Fruit fly (Drosophila melanogaster) Kc167 (cell line): ENCODE results near the gene Tbcc.

Experiments used
- Myc ChIP-seq: fragments of >200 bp; optimal IDR thresholded peaks from 2 replicates; lab custom pipeline; 2017; ENCODE audit warnings: missing external identifiers
- Sin3A ChIP-seq: fragments of >200 bp; optimal IDR thresholded peaks from 2 replicates; lab custom pipeline; 2018; ENCODE audit warnings: missing external identifiers
- h ChIP-seq: fragments of >200 bp; optimal IDR thresholded peaks from 3 replicates; lab custom pipeline; 2018; ENCODE audit warnings: missing external identifiers

- TF ChIP-seq Myc (lab: Kevin White, UChicago) (no peak), h (lab: Kevin White, UChicago) (no peak), Sin3A (lab: Kevin White, UChicago) (no peak)
Observed at dm6 chr2L:4218820-4219219, 31.2 kb upstream of the Tbcc start.
